Worm (Caenorhabditis elegans) whole organism, young adult: ENCODE measurements around the gene srr-4.
A peak's percentile ranks its signal among the peaks of the same experiment; 100 is the strongest.

ENCODE experiments used
- B0261.1 ChIP-seq: sonication (generic microtip); optimal IDR thresholded peaks from 2 replicates; lab custom pipeline; 2016; ENCODE audit warnings: mild to moderate bottlenecking, missing genetic modification characterization, moderate library complexity, missing compliant biosample characterization
- C06A6.2 ChIP-seq: fragments of 200-800 bp; sonication (Bioruptor generic); conservative IDR thresholded peaks from 2 replicates; pipeline ENCODE4 v1.3.6; 2022; ENCODE audit warnings: missing genetic modification characterization, missing compliant biosample characterization
- F10E7.11 ChIP-seq: sonication (generic microtip); optimal IDR thresholded peaks from 2 replicates; lab custom pipeline; 2017; ENCODE audit warnings: mild to moderate bottlenecking, missing genetic modification characterization, moderate library complexity, missing compliant biosample characterization
- F39B2.1 ChIP-seq: fragments of 200-800 bp; sonication (Bioruptor generic); IDR thresholded peaks from 2 replicates; pipeline ENCODE4 v1.3.6; 2022; ENCODE audit warnings: missing genetic modification reagents, missing genetic modification characterization, missing compliant biosample characterization
- F55B11.4 ChIP-seq: sonication (generic microtip); optimal IDR thresholded peaks from 2 replicates; lab custom pipeline; 2016; ENCODE audit warnings: missing compliant biosample characterization, missing genetic modification characterization, borderline replicate concordance; ENCODE audit not compliant: insufficient read depth
- K11D2.4 ChIP-seq: fragments of 200-800 bp; sonication (Bioruptor generic); IDR thresholded peaks from 2 replicates; pipeline ENCODE4 v1.3.6; 2022; ENCODE audit warnings: missing genetic modification reagents, missing genetic modification characterization, missing compliant biosample characterization
- T07F8.4 ChIP-seq: sonication (generic microtip); optimal IDR thresholded peaks from 2 replicates; lab custom pipeline; 2016; ENCODE audit warnings: mild to moderate bottlenecking, missing genetic modification characterization, moderate library complexity, missing compliant biosample characterization
- Y53G8AR.9 ChIP-seq: fragments of 200-800 bp; sonication (Bioruptor generic); conservative IDR thresholded peaks from 2 replicates; pipeline ENCODE4 v1.3.6; 2022; ENCODE audit warnings: missing genetic modification reagents, missing genetic modification characterization, missing compliant biosample characterization
- Y56A3A.18 ChIP-seq: fragments of 200-800 bp; sonication (Bioruptor generic); IDR thresholded peaks from 2 replicates; pipeline ENCODE4 v1.3.6; 2022; ENCODE audit warnings: missing genetic modification reagents, missing genetic modification characterization, missing compliant biosample characterization
- ZK185.1 ChIP-seq: sonication (generic microtip); optimal IDR thresholded peaks from 2 replicates; lab custom pipeline; 2016; ENCODE audit warnings: mild to moderate bottlenecking, missing genetic modification characterization, missing compliant biosample characterization; ENCODE audit not compliant: poor library complexity, severe bottlenecking
- ama-1 ChIP-seq, 3 experiments: fragments of 150-350 bp in 1 of 3; sonication (generic microtip) in 2 of 3; optimal IDR thresholded peaks; 2 replicates each; lab custom pipeline; 2014 to 2018; ENCODE audit warnings: missing biosample characterization in 2 of 3, missing genetic modification characterization in 2 of 3, missing genetic modification reagents in 2 of 3
- attf-6 ChIP-seq: fragments of 200-800 bp; sonication (Bioruptor generic); IDR thresholded peaks from 2 replicates; pipeline ENCODE4 v1.3.6; 2022; ENCODE audit warnings: missing genetic modification reagents, missing genetic modification characterization, missing compliant biosample characterization
- bed-2 ChIP-seq: fragments of 200-800 bp; sonication (Bioruptor generic); IDR thresholded peaks from 2 replicates; pipeline ENCODE4 v1.3.6; 2022; ENCODE audit warnings: missing genetic modification reagents, missing genetic modification characterization, missing compliant biosample characterization
- dpff-1 ChIP-seq: sonication (generic microtip); optimal IDR thresholded peaks from 2 replicates; lab custom pipeline; 2017; ENCODE audit warnings: mild to moderate bottlenecking, missing genetic modification characterization, missing compliant biosample characterization
- egl-18 ChIP-seq: fragments of 200-800 bp; sonication (Bioruptor generic); IDR thresholded peaks from 2 replicates; pipeline ENCODE4 v1.3.6; 2022; ENCODE audit warnings: missing genetic modification reagents, missing genetic modification characterization, missing compliant biosample characterization
- egl-44 ChIP-seq: fragments of 200-800 bp; sonication (Bioruptor generic); IDR thresholded peaks from 2 replicates; pipeline ENCODE4 v1.3.6; 2022; ENCODE audit warnings: missing genetic modification reagents, missing genetic modification characterization, missing compliant biosample characterization
- ekl-4 ChIP-seq: fragments of 200-800 bp; sonication (Bioruptor generic); IDR thresholded peaks from 2 replicates; pipeline ENCODE4 v1.3.6; 2022; ENCODE audit warnings: missing genetic modification reagents, missing genetic modification characterization, missing compliant biosample characterization
- gei-17 ChIP-seq: fragments of 200-800 bp; sonication (Bioruptor generic); optimal IDR thresholded peaks from 2 replicates; lab custom pipeline; 2018; ENCODE audit warnings: mild to moderate bottlenecking, missing genetic modification characterization, missing compliant biosample characterization
- him-1 ChIP-seq: sonication (generic microtip); optimal IDR thresholded peaks from 2 replicates; lab custom pipeline; 2016; ENCODE audit warnings: missing genotype, missing genetic modification reagents, missing genetic modification characterization, missing compliant biosample characterization
- hmg-1.2 ChIP-seq: fragments of 200-800 bp; sonication (Bioruptor generic); IDR thresholded peaks from 2 replicates; pipeline ENCODE4 v1.3.6; 2022; ENCODE audit warnings: missing genetic modification reagents, missing genetic modification characterization, missing compliant biosample characterization
- lag-1 ChIP-seq: fragments of 200-800 bp; sonication (Bioruptor generic); IDR thresholded peaks from 2 replicates; pipeline ENCODE4 v1.3.6; 2022; ENCODE audit warnings: missing genetic modification reagents, missing genetic modification characterization, missing compliant biosample characterization
- let-607 ChIP-seq, 2 experiments: fragments of 200-800 bp in 1 of 2; sonication (Bioruptor generic) in 1 of 2; sonication (generic microtip) in 1 of 2; optimal IDR thresholded peaks; 2 replicates each; lab custom pipeline; 2016 to 2018; ENCODE audit warnings: mild to moderate bottlenecking in 2 of 2, missing compliant biosample characterization in 2 of 2, missing genetic modification characterization in 2 of 2, moderate library complexity in 2 of 2, missing genotype in 1 of 2
- lin-35 ChIP-seq, 3 experiments: fragments of 150-350 bp in 2 of 3; sonication (generic microtip) in 1 of 3; optimal IDR thresholded peaks; 2 replicates each; lab custom pipeline; 2014 to 2018; ENCODE audit warnings: missing biosample characterization in 3 of 3, missing genetic modification characterization in 3 of 3, missing genetic modification reagents in 3 of 3
- lsl-1 ChIP-seq: fragments of 200-800 bp; sonication (Bioruptor generic); optimal IDR thresholded peaks from 2 replicates; lab custom pipeline; 2018; ENCODE audit warnings: mild to moderate bottlenecking, missing genetic modification characterization, moderate library complexity, missing compliant biosample characterization
- madf-6 ChIP-seq: fragments of 200-800 bp; sonication (Bioruptor generic); IDR thresholded peaks from 2 replicates; pipeline ENCODE4 v1.3.6; 2022; ENCODE audit warnings: missing genetic modification reagents, missing genetic modification characterization, missing compliant biosample characterization
- mcd-1 ChIP-seq: fragments of 200-800 bp; sonication (Bioruptor generic); IDR thresholded peaks from 2 replicates; pipeline ENCODE4 v1.3.6; 2022; ENCODE audit warnings: missing genetic modification reagents, missing genetic modification characterization, missing compliant biosample characterization
- mes-4 ChIP-seq: sonication (generic microtip); optimal IDR thresholded peaks from 2 replicates; lab custom pipeline; 2016; ENCODE audit warnings: missing genotype, missing genetic modification characterization, missing compliant biosample characterization
- mxl-1 ChIP-seq: sonication (generic microtip); optimal IDR thresholded peaks from 2 replicates; lab custom pipeline; 2016; ENCODE audit warnings: missing genetic modification characterization, missing compliant biosample characterization
- nfya-2 ChIP-seq: fragments of 200-800 bp; sonication (Bioruptor generic); IDR thresholded peaks from 2 replicates; pipeline ENCODE4 v1.3.6; 2022; ENCODE audit warnings: missing genetic modification reagents, missing genetic modification characterization, missing compliant biosample characterization
- nfyb-1 ChIP-seq: fragments of 200-800 bp; sonication (Bioruptor generic); IDR thresholded peaks from 2 replicates; pipeline ENCODE4 v1.3.6; 2022; ENCODE audit warnings: missing genetic modification reagents, missing genetic modification characterization, missing compliant biosample characterization
- nhr-120 ChIP-seq: fragments of 200-800 bp; sonication (Bioruptor generic); IDR thresholded peaks from 2 replicates; pipeline ENCODE4 v1.3.6; 2022; ENCODE audit warnings: missing genetic modification characterization, missing compliant biosample characterization
- nhr-80 ChIP-seq: sonication (generic microtip); optimal IDR thresholded peaks from 2 replicates; lab custom pipeline; 2016; ENCODE audit warnings: missing genetic modification characterization, missing compliant biosample characterization
- pbrm-1 ChIP-seq: fragments of 200-800 bp; sonication (Bioruptor generic); IDR thresholded peaks from 2 replicates; pipeline ENCODE4 v1.3.6; 2022; ENCODE audit warnings: missing genetic modification reagents, missing genetic modification characterization, missing compliant biosample characterization
- rcor-1 ChIP-seq: fragments of 200-800 bp; sonication (Bioruptor generic); IDR thresholded peaks from 2 replicates; pipeline ENCODE4 v1.3.6; 2022; ENCODE audit warnings: missing genetic modification reagents, missing genetic modification characterization, missing compliant biosample characterization
- rec-8 ChIP-seq, 2 experiments: sonication (generic microtip); optimal IDR thresholded peaks; 2 replicates each; lab custom pipeline; 2016; ENCODE audit warnings: mild to moderate bottlenecking in 2 of 2, missing genetic modification characterization in 2 of 2, missing genetic modification reagents in 2 of 2, missing genotype in 2 of 2, missing biosample characterization in 1 of 2, missing compliant biosample characterization in 1 of 2, moderate library complexity in 1 of 2
- repo-1 ChIP-seq: sonication (generic microtip); optimal IDR thresholded peaks from 2 replicates; lab custom pipeline; 2017; ENCODE audit warnings: mild to moderate bottlenecking, missing genetic modification characterization, missing compliant biosample characterization
- sea-2 ChIP-seq: fragments of 200-800 bp; sonication (Bioruptor generic); IDR thresholded peaks from 2 replicates; pipeline ENCODE4 v1.3.6; 2022; ENCODE audit warnings: missing genetic modification characterization, missing compliant biosample characterization
- snpc-3.4 ChIP-seq: sonication (generic microtip); optimal IDR thresholded peaks from 2 replicates; lab custom pipeline; 2017; ENCODE audit warnings: missing genetic modification characterization, mild to moderate bottlenecking, missing compliant biosample characterization, antibody characterized with exemption, moderate library complexity, missing genotype, missing genetic modification reagents
- xnd-1 ChIP-seq: sonication (generic microtip); optimal IDR thresholded peaks from 2 replicates; lab custom pipeline; 2016; ENCODE audit warnings: missing genotype, missing genetic modification reagents, missing genetic modification characterization, missing compliant biosample characterization
- zfh-2 ChIP-seq: fragments of 200-800 bp; sonication (Bioruptor generic); conservative IDR thresholded peaks from 2 replicates; pipeline ENCODE4 v1.3.6; 2022; ENCODE audit warnings: missing genetic modification reagents, missing genetic modification characterization, missing compliant biosample characterization
- ztf-28 ChIP-seq: fragments of 200-800 bp; sonication (Bioruptor generic); IDR thresholded peaks from 2 replicates; pipeline ENCODE4 v1.3.6; 2022; ENCODE audit warnings: missing genetic modification reagents, missing genetic modification characterization, missing compliant biosample characterization
- ztf-6 ChIP-seq: fragments of 200-800 bp; sonication (Bioruptor generic); IDR thresholded peaks from 2 replicates; pipeline ENCODE4 v1.3.6; 2022; ENCODE audit warnings: missing genetic modification reagents, missing genetic modification characterization, missing compliant biosample characterization

srr-4 gene

DNA sequence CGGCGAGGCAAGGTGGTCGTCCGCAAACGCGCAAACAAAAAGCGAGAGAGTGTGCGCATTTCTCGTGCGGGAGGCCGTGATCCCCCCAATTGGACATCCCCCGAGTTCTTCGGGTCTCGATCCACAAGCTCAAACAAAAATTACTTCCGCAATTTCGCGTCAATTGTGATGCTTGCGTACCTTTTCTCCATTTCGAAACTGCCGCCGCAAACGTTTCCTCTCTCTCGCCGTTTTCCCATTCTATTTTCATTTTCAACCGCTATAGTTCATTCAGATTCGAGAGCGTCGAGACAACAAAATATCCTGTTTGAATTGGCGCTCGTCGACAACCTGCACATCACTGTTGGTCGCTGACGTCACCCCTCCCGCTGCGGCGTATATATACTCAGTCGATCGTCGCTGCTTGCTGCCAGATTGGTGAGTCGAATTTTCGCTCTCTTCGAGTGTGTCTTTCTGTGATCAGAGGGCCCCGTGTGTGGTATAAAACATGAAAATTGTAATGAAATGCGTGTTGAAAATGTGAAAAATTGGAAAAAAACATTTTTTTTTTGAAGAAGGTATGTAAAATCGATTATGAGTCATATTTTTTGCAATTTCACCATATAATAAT lies 30.4 kb downstream of the srr-4 start, which contains the start of the genes pqn-51 and K11D12.14 (continued):
- TF ChIP-seq let-607 (tag; optimal IDR thresholded peaks at IDR 0.05; lab: Kevin White, UChicago) (peak; percentile 77 to 91), attf-6 (peak; percentile 74), ztf-28 (GFP tag; lab: Robert Waterston, UW) (0 out of 2 replicates have a peak, but pooled peaks have one; percentile 35), F55B11.4 (tag; lab: Kevin White, UChicago) (no peak), nhr-80 (tag; lab: Kevin White, UChicago) (peak; percentile 79), him-1 (tag; lab: Kevin White, UChicago) (no peak), Y56A3A.18 (GFP tag; lab: Robert Waterston, UW) (peak; percentile 89; the same call in 1 of the 2 replicates), ama-1 (optimal IDR thresholded peaks at IDR 0.05; lab: Kevin White, UChicago) (peak; percentile 93), ama-1 (GFP tag; optimal IDR thresholded peaks at IDR 0.05; lab: Kevin White, UChicago) (no peak), F39B2.1 (GFP tag; lab: Robert Waterston, UW) (no peak), F10E7.11 (tag; lab: Kevin White, UChicago) (no peak), ZK185.1 (tag; lab: Kevin White, UChicago) (peak; percentile 81), rcor-1 (peak; percentile 93), dpff-1 (tag; lab: Kevin White, UChicago) (no peak), gei-17 (GFP tag; lab: Kevin White, UChicago) (peak; percentile 72), mes-4 (tag; lab: Kevin White, UChicago) (no peak), C06A6.2 (GFP tag; lab: Robert Waterston, UW) (peak; percentile 92), egl-18 (GFP tag; lab: Robert Waterston, UW) (peak; percentile 71; the same call in 1 of the 2 replicates), lin-35 (GFP tag; optimal IDR thresholded peaks at IDR 0.05; lab: Kevin White, UChicago) (peak in 2 of 3 experiments; percentile 34 to 90), lsl-1 (GFP tag; lab: Kevin White, UChicago) (peak; percentile 55), sea-2 (GFP tag; lab: Robert Waterston, UW) (0 out of 2 replicates have a peak, but pooled peaks have one; percentile 33), ekl-4 (GFP tag; lab: Robert Waterston, UW) (peak; percentile 96), snpc-3.4 (no peak), pbrm-1 (GFP tag; lab: Robert Waterston, UW) (peak; percentile 88)
- TF ChIP-seq, all 124 proteins: peak for 72

DNA sequence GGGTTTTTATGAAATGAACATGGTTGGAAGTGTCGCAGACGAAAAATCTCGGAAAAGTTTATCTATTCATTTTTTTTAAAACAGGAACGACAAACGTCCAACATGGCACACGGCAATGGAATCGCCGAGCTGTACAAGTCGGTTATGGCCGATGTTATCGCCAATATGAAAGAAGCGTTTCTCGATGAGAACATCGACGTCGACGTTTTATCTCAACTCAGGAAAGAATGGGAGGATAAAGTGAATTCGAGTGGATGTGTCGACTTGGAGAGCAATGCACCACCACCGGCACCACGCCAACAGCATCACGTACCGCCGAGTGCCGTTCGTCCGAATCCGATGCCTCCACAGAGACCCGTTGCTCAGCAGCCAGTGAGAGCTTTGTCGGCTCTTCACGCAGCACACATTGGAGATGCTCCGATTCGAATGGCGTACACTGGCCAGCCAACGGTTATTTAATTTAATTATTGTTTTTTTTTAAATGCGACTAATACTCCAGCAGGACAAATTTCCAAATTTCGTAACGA lies 31.1 kb downstream of the srr-4 start:
- TF ChIP-seq K11D2.4, result 0 out of 2 replicates have a peak, but pooled peaks have one; percentile 16
- peak; percentile 33; the same call in 1 of the 2 replicates for TF ChIP-seq egl-44 (GFP tag; lab: Robert Waterston, UW)
- no peak for TF ChIP-seq nhr-120 (GFP tag; lab: Robert Waterston, UW)
- TF ChIP-seq zfh-2 (GFP tag; lab: Robert Waterston, UW), result peak; percentile 76; the same call in 1 of the 2 replicates
- TF ChIP-seq T07F8.4 (tag; lab: Kevin White, UChicago), result no peak
- no peak for TF ChIP-seq nfya-2 (GFP tag; lab: Robert Waterston, UW)
- TF ChIP-seq nfyb-1 (GFP tag; lab: Robert Waterston, UW), result peak; percentile 66; the same call in 1 of the 2 replicates
- TF ChIP-seq mcd-1 (GFP tag; lab: Robert Waterston, UW), result 0 out of 2 replicates have a peak, but pooled peaks have one; percentile 21
- TF ChIP-seq madf-6 (GFP tag; lab: Robert Waterston, UW), result no peak
- 0 out of 2 replicates have a peak, but pooled peaks have one; percentile 5 for TF ChIP-seq hmg-1.2 (GFP tag; lab: Robert Waterston, UW)

DNA sequence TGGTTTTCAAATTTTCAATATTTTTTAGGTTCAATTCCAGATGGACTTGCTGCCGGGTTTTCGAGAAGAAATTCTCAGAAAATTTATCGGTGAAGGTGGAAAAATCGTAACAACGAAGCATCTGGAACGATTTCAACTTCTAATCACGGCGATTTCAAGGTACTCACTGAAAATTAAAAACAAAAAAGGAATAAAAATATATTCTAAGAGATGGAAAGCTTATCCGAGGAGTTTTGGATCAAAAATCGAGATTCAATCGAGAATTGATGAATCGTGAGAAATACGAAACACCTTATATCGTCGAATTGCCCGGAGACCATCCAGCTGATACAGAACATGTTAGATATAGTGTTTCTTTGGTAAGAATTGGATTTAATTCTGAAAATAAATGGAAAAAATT lies 33.2 kb downstream of the srr-4 start, which contains the start of gene K11D12.12:
Gene K11D12.12 (plus strand): TSS at position 29 of the 400 bp plus-strand sequence.
- TF ChIP-seq nhr-120 (GFP tag; lab: Robert Waterston, UW) (no peak), mes-4 (tag; lab: Kevin White, UChicago) (no peak), repo-1 (tag; lab: Kevin White, UChicago) (no peak), pbrm-1 (GFP tag; lab: Robert Waterston, UW) (no peak), bed-2 (GFP tag; lab: Robert Waterston, UW) (no peak), B0261.1 (tag; lab: Kevin White, UChicago) (no peak), rec-8 (tag; optimal IDR thresholded peaks at IDR 0.05; lab: Kevin White, UChicago) (no peak), K11D2.4 (no peak), mcd-1 (GFP tag; lab: Robert Waterston, UW) (no peak), nfya-2 (GFP tag; lab: Robert Waterston, UW) (no peak), lag-1 (GFP tag; lab: Robert Waterston, UW) (no peak), ztf-6 (GFP tag; lab: Robert Waterston, UW) (no peak), mxl-1 (tag; lab: Kevin White, UChicago) (no peak), Y53G8AR.9 (GFP tag; lab: Robert Waterston, UW) (0 out of 2 replicates have a peak, but pooled peaks have one; percentile 34), xnd-1 (tag; lab: Kevin White, UChicago) (peak; percentile 4), let-607 (tag; optimal IDR thresholded peaks at IDR 0.05; lab: Kevin White, UChicago) (no peak), madf-6 (GFP tag; lab: Robert Waterston, UW) (0 out of 2 replicates have a peak, but pooled peaks have one; percentile 23)
